Fruit fly (Drosophila melanogaster): ENCODE data around the gene CG32243.

CG32243 gene

dm6 chr3L:4543807-4544197 lies 2.8 kb upstream of the CG32243 start:
- TF ChIP-seq CG8478 (optimal IDR thresholded peaks at IDR 0.05) (no peak), CTCF (optimal IDR thresholded peaks at IDR 0.05) (no peak)

dm6 chr3L:4543034-4543806 lies 2.2 kb upstream of the CG32243 start:
- TF ChIP-seq CTCF (optimal IDR thresholded peaks at IDR 0.05) (no peak), CG8478 (optimal IDR thresholded peaks at IDR 0.05) (no peak)

dm6 chr3L:4542530-4542929 lies 1.5 kb upstream of the CG32243 start:
- TF ChIP-seq CTCF (optimal IDR thresholded peaks at IDR 0.05) (no peak), CG8478 (optimal IDR thresholded peaks at IDR 0.05) (no peak)

- TF ChIP-seq CG8478 (optimal IDR thresholded peaks at IDR 0.05) (no peak), CTCF (optimal IDR thresholded peaks at IDR 0.05) (peak in 1 of 2 experiments; percentile 7)
Observed at dm6 chr3L:4541573-4542371, 728 bp upstream of the CG32243 start, which contains the start of gene CG11357. CG11357 (plus strand) TSS chr3L:4542051.

DNA sequence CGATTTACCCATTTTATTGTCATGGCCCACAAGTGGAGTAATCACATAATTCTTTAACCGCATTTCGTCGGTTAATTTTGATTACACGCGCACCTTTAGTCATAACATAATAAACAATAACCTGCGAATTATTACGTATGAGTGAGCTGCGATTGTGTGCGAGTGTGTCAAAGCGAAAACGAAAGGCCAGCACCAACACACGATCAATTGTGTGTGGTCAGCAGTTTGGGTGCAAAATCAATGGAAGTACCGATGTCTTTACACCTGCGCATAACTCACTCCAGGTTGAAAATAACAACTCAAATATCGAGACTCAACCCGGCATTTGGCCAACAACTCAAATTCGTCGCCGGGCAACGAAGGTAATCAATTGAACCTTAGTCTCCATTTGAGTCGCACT lies 6.6 kb downstream of the CG32243 start:
- TF ChIP-seq CG8478 (optimal IDR thresholded peaks at IDR 0.05) (no peak), CTCF (optimal IDR thresholded peaks at IDR 0.05) (no peak)

dm6 chr3L:4533941-4534340 lies 7.1 kb downstream of the CG32243 start:
- no peak for TF ChIP-seq CTCF (optimal IDR thresholded peaks at IDR 0.05)
- no peak for TF ChIP-seq CG8478 (optimal IDR thresholded peaks at IDR 0.05)

DNA sequence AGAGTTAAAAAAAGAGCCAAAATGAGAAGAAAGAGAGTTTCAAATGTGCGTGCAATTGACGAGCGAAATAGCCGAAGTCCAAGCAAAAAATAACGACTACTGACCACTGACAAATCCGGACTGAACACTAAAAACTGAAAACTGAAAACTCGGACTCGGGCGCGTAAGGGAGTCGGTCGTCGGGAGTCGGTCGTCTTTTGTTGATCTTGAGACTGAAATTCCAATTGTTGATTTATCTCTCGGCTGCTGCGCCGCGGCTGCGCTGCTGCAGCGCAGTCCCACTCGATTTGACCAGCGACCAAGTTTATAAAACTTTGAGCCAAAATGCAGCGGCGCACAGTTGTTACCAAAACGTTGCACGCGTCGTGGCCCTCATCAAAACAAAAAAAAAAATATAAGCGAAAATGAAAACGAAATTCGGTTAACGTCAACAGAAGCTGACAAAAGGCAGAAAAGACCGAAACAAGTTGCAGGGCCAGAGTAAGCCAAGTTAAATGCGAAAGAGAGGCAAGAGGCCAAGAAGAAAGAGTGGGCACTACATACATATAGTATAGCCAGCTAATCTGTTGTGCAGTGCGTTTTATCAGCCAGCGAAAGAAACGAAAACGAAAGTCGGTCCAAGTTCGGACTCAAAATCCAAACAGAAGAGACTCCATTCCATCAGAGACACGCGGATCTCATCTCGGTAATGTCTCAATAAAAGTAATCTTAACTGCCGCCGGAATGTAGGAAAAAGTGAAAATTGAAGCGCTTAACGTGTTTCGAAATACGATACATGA lies 8.0 kb downstream of the CG32243 start, which contains the start of gene CG11353:
CG11353 (plus strand) TSS at position 330 of the 779 bp plus-strand sequence.
- TF ChIP-seq CTCF (optimal IDR thresholded peaks at IDR 0.05) (no peak), CG8478 (optimal IDR thresholded peaks at IDR 0.05) (no peak)

DNA sequence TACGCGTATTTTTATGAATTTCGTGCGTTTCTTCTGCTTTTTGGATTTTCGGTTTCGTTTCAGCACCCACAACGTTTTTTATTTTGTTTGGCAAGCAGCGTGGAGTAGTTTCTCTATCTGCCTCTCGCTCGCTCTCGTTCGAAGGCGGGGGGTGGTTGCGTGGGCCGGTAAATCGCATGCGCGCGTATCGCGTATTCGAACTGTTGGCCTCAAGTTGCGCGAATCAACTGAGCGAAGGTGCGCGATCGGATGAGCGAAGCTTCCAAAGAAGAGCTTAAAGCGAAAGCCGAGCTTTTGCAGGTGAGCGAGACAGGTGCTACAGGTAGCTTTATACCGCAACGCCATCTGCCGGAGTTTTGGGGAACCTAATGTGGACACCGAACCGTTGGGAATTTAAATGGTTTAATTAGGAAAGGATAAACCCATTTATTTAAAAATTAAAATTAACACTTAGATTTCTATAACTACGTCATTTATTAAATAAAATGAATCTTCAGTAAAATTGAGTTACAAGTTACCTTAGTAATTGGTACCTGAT lies 9.0 kb downstream of the CG32243 start, which contains the start of gene Tie:
Tie (minus strand) TSS at position 205 of the 538 bp plus-strand sequence.
- peak; percentile 45 to 63 for TF ChIP-seq CTCF (optimal IDR thresholded peaks at IDR 0.05)
- TF ChIP-seq CG8478 (optimal IDR thresholded peaks at IDR 0.05) = no peak

dm6 chr3L:4521809-4522208 lies 19.2 kb downstream of the CG32243 start:
- TF ChIP-seq CG8478 (optimal IDR thresholded peaks at IDR 0.05) (no peak), CTCF (optimal IDR thresholded peaks at IDR 0.05) (no peak)

dm6 chr3L:4519417-4519931 lies 21.6 kb downstream of the CG32243 start:
- TF ChIP-seq CG8478 (optimal IDR thresholded peaks at IDR 0.05) (no peak), CTCF (optimal IDR thresholded peaks at IDR 0.05) (no peak)

DNA sequence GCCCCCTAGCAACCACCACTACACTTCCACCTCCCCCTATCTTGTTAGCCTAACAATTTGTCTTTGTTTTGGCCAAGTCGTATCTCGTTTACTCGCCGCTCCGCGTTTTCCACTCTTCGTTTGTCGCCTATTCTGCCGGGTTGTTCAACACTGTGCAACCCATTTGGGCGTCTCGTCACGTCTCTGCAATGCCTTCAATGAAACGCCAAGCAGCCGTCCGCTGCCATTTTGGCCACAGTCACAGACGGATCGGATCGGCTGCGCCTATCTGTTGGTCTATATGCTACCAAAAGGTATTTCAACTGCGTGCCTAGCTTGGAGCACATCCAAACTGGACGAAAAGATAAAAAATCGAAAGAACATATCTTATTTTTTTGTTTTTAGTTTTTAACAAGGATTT lies 24.7 kb downstream of the CG32243 start:
- no peak for TF ChIP-seq CTCF (optimal IDR thresholded peaks at IDR 0.05)
- no peak for TF ChIP-seq CG8478 (optimal IDR thresholded peaks at IDR 0.05)

- no peak for TF ChIP-seq CTCF (optimal IDR thresholded peaks at IDR 0.05)
- TF ChIP-seq CG8478 (optimal IDR thresholded peaks at IDR 0.05) = no peak
Observed at dm6 chr3L:4510317-4510716, 30.7 kb downstream of the CG32243 start.

dm6 chr3L:4508926-4509457 lies 32.1 kb downstream of the CG32243 start:
- TF ChIP-seq CG8478 (optimal IDR thresholded peaks at IDR 0.05) (no peak), CTCF (optimal IDR thresholded peaks at IDR 0.05) (no peak)

DNA sequence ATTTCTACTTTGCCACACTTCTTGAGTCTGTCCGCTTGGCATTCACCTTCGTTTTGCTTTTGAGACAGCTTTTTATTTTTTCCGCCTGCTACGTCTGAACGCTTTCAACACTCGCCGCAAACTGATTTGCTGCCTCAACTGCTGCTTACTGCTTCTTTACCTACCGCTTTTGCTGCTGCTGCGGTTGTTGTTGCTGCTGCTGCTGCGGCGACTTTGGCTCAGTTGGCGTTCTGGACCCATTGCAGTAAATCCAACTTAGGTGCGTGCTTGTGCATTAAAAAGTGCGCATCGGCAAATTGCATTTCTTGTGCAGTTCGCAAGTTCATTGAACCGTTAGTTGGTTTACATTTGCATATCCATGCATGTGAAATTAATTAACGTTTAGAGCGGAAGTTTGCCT lies 32.7 kb downstream of the CG32243 start, which contains the start of gene NT1:
NT1 (minus strand) TSS at position 127 of the 400 bp plus-strand sequence.
- TF ChIP-seq CTCF (optimal IDR thresholded peaks at IDR 0.05) (no peak), CG8478 (optimal IDR thresholded peaks at IDR 0.05) (no peak)
